Worm (Caenorhabditis elegans) whole organism, mixed stage, embryonic: ENCODE measurements around the gene ugt-52.

Experiments
- ceh-39 ChIP-seq: fragments of 150-350 bp; optimal IDR thresholded peaks from 2 replicates; lab custom pipeline; 2014; ENCODE audit warnings: missing biosample characterization, missing genetic modification characterization
- ces-1 ChIP-seq: fragments of 150-350 bp; optimal IDR thresholded peaks from 2 replicates; lab custom pipeline; 2014; ENCODE audit warnings: missing biosample characterization, missing genetic modification reagents, missing genetic modification characterization
- elt-1 ChIP-seq: sonication (generic microtip); optimal IDR thresholded peaks from 2 replicates; lab custom pipeline; 2017; ENCODE audit warnings: missing genetic modification characterization, mild to moderate bottlenecking, missing compliant biosample characterization, antibody characterized with exemption, moderate library complexity, borderline replicate concordance; ENCODE audit not compliant: insufficient read depth
- elt-3 ChIP-seq: fragments of 150-350 bp; optimal IDR thresholded peaks from 2 replicates; lab custom pipeline; 2014; ENCODE audit warnings: missing biosample characterization, missing genetic modification characterization
- nhr-237 ChIP-seq: fragments of 150-350 bp; optimal IDR thresholded peaks from 2 replicates; lab custom pipeline; 2014; ENCODE audit warnings: missing biosample characterization, missing genetic modification characterization
- nhr-76 ChIP-seq: sonication (generic microtip); optimal IDR thresholded peaks from 2 replicates; lab custom pipeline; 2017; ENCODE audit warnings: missing biosample characterization, missing genetic modification characterization
- pha-4 ChIP-seq: fragments of 150-350 bp; optimal IDR thresholded peaks from 2 replicates; lab custom pipeline; 2018; ENCODE audit warnings: missing biosample characterization, missing genetic modification reagents, missing genetic modification characterization
- sem-2 ChIP-seq: fragments of 200-800 bp; sonication (Bioruptor generic); optimal IDR thresholded peaks from 2 replicates; lab custom pipeline; 2018; ENCODE audit warnings: mild to moderate bottlenecking, missing genetic modification characterization, missing compliant biosample characterization
- snpc-4 ChIP-seq: fragments of 150-350 bp; optimal IDR thresholded peaks from 2 replicates; lab custom pipeline; 2014; ENCODE audit warnings: missing biosample characterization, missing genetic modification characterization
- sptf-1 ChIP-seq: sonication (generic microtip); optimal IDR thresholded peaks from 2 replicates; lab custom pipeline; 2017; ENCODE audit warnings: mild to moderate bottlenecking, missing genetic modification characterization, moderate library complexity, missing compliant biosample characterization
- unc-62 ChIP-seq: fragments of 150-350 bp; optimal IDR thresholded peaks from 2 replicates; lab custom pipeline; 2014; ENCODE audit warnings: missing biosample characterization, missing genetic modification reagents, missing genetic modification characterization
- zip-8 ChIP-seq: fragments of 150-350 bp; optimal IDR thresholded peaks from 2 replicates; lab custom pipeline; 2014; ENCODE audit warnings: missing biosample characterization, missing genetic modification characterization
- ztf-11 ChIP-seq: fragments of 150-350 bp; optimal IDR thresholded peaks from 2 replicates; lab custom pipeline; 2014; ENCODE audit warnings: missing biosample characterization, missing genetic modification characterization

ce11 chrIV:807027-807516 lies 28.5 kb downstream of the ugt-52 start, which contains the start of gene Y55F3BL.6:
- TF ChIP-seq ces-1 (GFP tag; lab: Kevin White, UChicago) (no peak), zip-8 (no peak), ztf-11 (tag; lab: Kevin White, UChicago) (no peak), unc-62 (GFP tag; lab: Kevin White, UChicago) (no peak), ceh-39 (tag; lab: Kevin White, UChicago) (no peak), elt-1 (no peak), sem-2 (GFP tag; lab: Kevin White, UChicago) (no peak), nhr-237 (no peak), elt-3 (tag; lab: Kevin White, UChicago) (no peak), sptf-1 (tag; lab: Kevin White, UChicago) (no peak), pha-4 (tag; lab: Kevin White, UChicago) (no peak), snpc-4 (tag; lab: Kevin White, UChicago) (no peak), nhr-76 (tag; lab: Kevin White, UChicago) (no peak)
